Fruit fly (Drosophila melanogaster): ENCODE data around the gene alphaCOP.

The alphaCOP gene

DNA sequence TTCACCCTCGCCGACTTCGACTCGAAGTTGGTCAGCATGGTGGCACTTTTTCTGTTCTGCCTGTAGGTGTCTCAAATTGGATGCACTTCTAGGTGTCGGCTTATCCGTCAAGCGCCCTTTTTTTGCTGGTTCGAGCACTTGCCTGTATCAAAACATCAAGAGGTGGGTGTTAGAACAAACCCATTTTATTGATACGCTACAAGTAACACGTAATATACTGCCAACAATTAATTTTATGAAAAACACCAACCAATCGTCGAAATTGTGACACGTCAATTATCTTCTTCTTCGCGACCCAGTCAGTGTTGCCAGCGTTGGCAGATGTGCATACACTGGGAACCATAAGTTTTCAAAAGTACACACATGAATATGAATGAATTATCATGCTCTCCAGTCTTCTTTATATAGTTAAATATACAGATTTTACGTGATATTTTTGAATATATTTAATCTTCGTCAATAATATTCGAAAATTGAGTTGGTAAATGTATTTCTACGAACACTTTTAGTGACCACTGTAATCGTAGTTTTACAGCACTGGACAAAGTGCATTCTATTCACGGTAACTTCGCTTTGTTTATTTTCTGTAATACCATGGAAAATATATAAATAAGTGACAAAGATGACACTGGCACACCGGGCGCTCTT, at the start of gene alphaCOP, which contains the start of gene CG13919:
TSS of gene alphaCOP (minus strand) at position 280 of the 648 bp plus-strand sequence.
TSS of gene CG13919 (plus strand) at position 548 of the 648 bp plus-strand sequence.
- no peak for TF ChIP-seq insv (optimal IDR thresholded peaks at IDR 0.05)
- no peak for TF ChIP-seq psq (optimal IDR thresholded peaks at IDR 0.05)
- TF ChIP-seq Sin3A (optimal IDR thresholded peaks at IDR 0.05) = no peak
- TF ChIP-seq ttk (optimal IDR thresholded peaks at IDR 0.05) = no peak
- no peak for TF ChIP-seq Myc (optimal IDR thresholded peaks at IDR 0.05)

DNA sequence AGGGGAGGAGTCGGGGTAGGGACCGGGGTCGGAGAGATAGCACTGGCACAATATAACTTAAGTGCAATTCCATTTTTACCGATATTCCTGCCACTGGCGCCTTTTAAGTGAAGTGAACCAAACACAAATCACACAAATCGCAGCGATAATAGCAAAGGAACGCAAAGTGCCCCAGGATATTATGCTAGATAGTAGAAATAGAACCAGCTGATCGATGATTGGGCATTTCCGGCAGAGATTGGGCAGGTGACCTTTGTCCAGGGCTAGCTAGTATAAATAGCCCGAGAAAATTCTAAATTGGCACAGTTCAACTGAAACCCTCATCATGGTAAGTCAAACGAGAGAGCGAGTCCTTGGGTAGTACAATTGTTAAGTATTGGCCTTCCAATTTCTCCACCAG, 49.3 kb upstream of the alphaCOP start, which contains the start of gene CG12011:
TSS of gene CG12011 (plus strand) at position 301 of the 400 bp plus-strand sequence.
- TF ChIP-seq insv (optimal IDR thresholded peaks at IDR 0.05) (no peak), ttk (optimal IDR thresholded peaks at IDR 0.05) (no peak), psq (optimal IDR thresholded peaks at IDR 0.05) (no peak), Myc (optimal IDR thresholded peaks at IDR 0.05) (no peak), Sin3A (optimal IDR thresholded peaks at IDR 0.05) (no peak), h (optimal IDR thresholded peaks at IDR 0.05) (no peak)

DNA sequence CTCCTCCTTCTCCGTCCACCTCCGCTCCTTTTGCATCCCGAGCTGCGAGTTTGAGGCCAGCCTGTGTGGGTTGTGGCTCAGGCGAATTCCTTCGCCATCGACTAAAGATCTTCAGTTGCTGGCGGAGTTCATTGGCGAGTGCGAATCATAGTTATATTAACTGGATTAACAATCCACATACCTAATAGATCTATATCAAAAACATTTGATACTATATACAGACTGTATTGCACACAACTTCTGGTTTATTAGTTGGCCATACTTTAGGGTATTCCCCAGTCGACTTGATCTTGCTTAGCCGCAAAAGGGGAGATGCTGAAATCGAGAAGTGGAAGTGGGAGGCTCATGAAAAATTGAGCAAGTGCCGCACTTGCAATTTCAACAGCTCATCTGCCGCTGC, 47.9 kb upstream of the alphaCOP start:
- TF ChIP-seq insv (optimal IDR thresholded peaks at IDR 0.05) = no peak
- TF ChIP-seq Sin3A (optimal IDR thresholded peaks at IDR 0.05) = no peak
- TF ChIP-seq psq (optimal IDR thresholded peaks at IDR 0.05) = no peak
- no peak for TF ChIP-seq h (optimal IDR thresholded peaks at IDR 0.05)
- no peak for TF ChIP-seq Myc (optimal IDR thresholded peaks at IDR 0.05)
- TF ChIP-seq ttk (optimal IDR thresholded peaks at IDR 0.05) = no peak

DNA sequence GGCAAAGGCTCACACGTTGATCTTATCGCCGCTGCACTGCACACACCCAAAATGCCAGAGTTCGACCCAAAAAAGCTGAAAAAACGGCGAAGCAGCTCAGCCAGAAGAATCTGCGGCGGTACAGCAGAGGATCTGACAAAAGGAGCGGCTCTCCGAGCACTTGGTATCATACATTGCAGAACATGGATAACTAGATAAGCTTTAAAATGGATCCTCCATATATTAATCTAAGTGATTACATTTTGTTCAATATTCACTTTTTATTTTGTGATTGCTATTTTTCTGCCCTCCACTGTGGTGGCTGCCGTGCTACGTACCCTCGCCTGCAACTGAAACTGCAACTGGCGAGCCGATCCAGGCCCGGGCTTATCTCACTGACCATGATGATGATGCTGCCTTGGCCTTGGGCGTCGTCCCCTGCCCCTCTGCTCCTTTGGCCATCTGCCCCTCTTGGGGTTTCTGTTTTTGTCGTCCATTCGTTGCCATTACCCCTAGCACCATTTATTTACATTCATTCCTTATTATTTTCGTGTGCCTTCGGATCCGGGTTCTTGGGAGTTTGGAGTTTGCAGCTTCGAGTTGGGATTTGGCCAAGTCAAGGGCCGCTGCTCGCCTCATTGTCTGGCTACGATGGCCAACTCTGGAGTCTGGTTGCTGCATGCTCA, 47.3 kb upstream of the alphaCOP start:
- no peak for TF ChIP-seq Sin3A (optimal IDR thresholded peaks at IDR 0.05)
- no peak for TF ChIP-seq h (optimal IDR thresholded peaks at IDR 0.05)
- TF ChIP-seq psq (optimal IDR thresholded peaks at IDR 0.05) = no peak
- TF ChIP-seq insv (optimal IDR thresholded peaks at IDR 0.05) = no peak
- TF ChIP-seq ttk (optimal IDR thresholded peaks at IDR 0.05) = no peak
- no peak for TF ChIP-seq Myc (optimal IDR thresholded peaks at IDR 0.05)

DNA sequence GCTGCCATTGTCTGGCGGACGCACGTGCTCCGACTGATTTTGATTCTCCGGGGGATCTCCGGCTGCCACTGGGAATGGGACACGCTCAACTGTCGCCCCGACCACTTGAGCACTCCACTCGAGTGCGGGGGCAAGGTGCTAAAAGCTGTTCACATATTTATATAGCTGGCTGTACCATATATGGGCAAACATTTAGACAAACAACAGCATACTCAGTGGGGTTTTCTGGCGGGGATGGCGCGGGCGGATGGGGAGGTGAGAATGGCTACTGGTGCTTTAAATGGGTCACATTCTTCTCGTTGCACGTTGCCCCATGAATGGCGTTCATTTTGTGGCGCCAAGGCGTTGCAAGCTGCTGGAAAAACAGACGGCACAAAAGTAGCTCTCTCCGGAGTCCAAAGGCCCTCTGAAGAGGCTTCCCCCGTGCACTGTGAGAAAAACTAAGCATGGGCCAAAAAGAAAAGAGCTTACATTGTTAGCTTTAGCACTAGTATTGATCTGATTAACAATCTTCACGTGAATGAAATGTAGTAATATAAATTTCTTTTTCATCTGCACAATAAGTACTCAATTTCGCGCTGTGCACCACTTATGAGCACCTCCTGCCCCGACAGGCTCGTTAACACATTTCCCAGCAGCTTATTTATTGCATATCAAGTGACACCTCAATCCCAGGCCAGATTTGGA, 45.9 kb upstream of the alphaCOP start:
- TF ChIP-seq ttk (optimal IDR thresholded peaks at IDR 0.05) (no peak), psq (optimal IDR thresholded peaks at IDR 0.05) (no peak), h (optimal IDR thresholded peaks at IDR 0.05) (no peak), Sin3A (optimal IDR thresholded peaks at IDR 0.05) (no peak), insv (optimal IDR thresholded peaks at IDR 0.05) (no peak), Myc (optimal IDR thresholded peaks at IDR 0.05) (no peak)

DNA sequence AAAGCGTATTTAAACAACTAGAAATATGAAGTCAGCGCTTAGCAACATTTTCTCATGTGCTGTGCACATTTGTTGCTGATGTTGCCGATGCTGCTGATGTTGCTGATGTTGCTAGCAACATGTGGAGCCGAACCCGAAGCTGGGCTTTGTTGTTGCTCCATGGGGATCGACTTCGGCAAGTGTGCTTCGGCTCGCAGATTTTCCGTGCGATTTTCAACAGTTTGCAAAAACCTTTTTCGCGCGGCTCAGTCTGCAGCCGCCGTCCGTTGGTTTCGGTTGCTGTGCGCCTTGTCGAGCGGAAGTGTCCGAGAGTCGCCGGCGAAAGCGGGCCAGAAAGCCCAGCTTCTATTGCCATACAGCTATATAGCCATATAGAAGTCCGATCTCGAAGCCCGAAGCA, 43.6 kb upstream of the alphaCOP start:
- no peak for TF ChIP-seq Myc (optimal IDR thresholded peaks at IDR 0.05)
- no peak for TF ChIP-seq psq (optimal IDR thresholded peaks at IDR 0.05)
- TF ChIP-seq Sin3A (optimal IDR thresholded peaks at IDR 0.05) = no peak
- TF ChIP-seq h (optimal IDR thresholded peaks at IDR 0.05) = no peak
- TF ChIP-seq insv (optimal IDR thresholded peaks at IDR 0.05) = no peak
- no peak for TF ChIP-seq ttk (optimal IDR thresholded peaks at IDR 0.05)

DNA sequence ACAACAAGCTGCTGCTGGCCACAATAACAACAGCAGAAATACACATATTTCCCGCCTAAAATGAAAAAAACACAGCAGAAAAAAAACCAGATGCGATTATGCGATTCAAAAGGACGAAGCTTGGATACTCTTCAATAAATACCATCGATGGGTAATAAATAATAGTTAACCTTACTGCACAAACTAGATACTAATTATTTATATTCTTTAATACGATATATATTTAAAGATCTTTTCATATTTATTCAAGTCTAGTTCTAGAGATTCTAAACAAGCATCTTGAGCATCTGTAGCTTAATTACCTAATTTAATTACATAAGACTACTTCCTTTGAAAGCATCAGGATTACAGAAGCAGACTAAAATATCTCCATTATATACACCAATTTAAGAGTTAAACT, 43.2 kb upstream of the alphaCOP start:
- TF ChIP-seq h (optimal IDR thresholded peaks at IDR 0.05) (no peak), Sin3A (optimal IDR thresholded peaks at IDR 0.05) (no peak)

DNA sequence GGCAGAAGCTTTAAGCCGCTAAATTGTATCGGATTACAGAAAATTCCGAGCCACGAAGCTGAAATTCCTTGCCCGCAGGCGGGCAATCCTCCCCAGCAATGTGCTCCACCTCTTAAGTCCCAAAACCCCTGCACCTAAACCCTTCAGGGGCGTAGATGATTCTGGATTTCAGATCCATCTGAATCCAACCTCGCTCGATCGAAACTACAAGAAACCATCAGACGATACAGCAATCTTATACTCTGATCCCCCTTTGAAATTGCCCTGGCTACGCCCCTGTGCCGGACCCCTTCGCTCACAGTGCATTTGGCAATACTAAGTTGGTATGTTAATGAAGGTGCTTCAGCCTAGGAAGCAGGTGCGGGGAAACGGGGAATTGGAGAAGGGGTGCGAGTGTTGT, 38.1 kb upstream of the alphaCOP start:
- TF ChIP-seq Myc (optimal IDR thresholded peaks at IDR 0.05) (no peak), psq (optimal IDR thresholded peaks at IDR 0.05) (no peak), insv (optimal IDR thresholded peaks at IDR 0.05) (no peak), h (optimal IDR thresholded peaks at IDR 0.05) (no peak), Sin3A (optimal IDR thresholded peaks at IDR 0.05) (no peak)

DNA sequence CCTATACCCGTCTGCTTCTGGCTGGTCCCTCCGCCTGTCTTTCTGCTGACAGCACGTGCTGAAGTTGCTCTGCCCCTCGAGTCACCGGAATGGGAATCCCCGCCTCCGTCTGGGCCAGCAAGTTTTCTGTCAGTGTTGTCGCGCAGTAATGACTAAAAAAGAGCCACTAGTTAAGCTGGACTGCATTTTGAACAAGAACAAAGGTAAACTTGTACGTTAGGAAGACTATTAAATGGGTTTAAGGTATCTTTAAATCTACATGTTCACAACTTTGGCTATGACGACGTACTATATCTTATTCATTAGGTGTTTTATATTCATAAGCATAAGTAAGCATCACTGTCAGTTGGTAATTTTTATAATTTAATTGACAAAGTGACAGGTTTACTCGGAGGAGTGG, 34.4 kb upstream of the alphaCOP start:
- no peak for TF ChIP-seq Myc (optimal IDR thresholded peaks at IDR 0.05)
- TF ChIP-seq insv (optimal IDR thresholded peaks at IDR 0.05) = no peak

DNA sequence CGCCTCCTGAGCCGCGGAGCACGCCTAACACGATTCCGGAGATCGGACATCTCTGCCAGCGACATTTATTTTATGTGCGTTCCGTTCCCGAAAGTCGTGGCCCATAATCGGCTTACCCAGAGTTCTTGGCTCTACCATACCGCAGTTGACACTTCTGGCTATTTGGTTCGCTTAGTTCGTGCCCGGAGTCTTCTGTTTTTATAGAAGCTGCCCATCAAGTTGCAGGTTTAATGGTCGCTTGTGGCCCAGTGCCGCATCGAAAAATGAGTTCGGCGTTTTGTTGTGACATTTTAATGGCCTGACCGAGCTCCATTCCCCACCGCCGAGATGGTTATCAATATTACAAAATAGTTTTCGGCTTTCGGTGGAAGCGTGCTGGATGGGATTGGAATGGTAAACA, 31.2 kb upstream of the alphaCOP start:
- TF ChIP-seq ttk (optimal IDR thresholded peaks at IDR 0.05) (no peak), Sin3A (optimal IDR thresholded peaks at IDR 0.05) (no peak), psq (optimal IDR thresholded peaks at IDR 0.05) (no peak), Myc (optimal IDR thresholded peaks at IDR 0.05) (no peak), h (optimal IDR thresholded peaks at IDR 0.05) (no peak), insv (optimal IDR thresholded peaks at IDR 0.05) (no peak)

DNA sequence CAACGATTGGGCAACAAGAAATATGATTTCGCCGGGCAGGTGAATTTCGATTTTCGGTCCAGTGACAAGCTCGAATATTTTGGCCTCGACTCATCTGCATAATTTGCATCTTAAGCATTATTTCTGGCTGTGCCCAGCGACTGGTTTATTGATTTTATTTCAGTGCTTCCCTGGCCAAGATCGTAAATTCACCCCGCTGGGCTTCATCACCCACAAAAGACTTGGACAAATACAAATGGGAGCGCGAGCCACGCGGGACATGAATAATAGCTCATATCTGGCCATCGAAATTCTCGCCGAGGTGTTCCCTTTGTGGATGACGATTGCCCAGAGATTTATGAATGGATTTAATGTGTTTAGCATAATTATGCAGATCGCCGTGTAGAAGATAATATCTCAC, 30.2 kb upstream of the alphaCOP start:
- TF ChIP-seq h (optimal IDR thresholded peaks at IDR 0.05) (no peak), ttk (optimal IDR thresholded peaks at IDR 0.05) (no peak), psq (optimal IDR thresholded peaks at IDR 0.05) (no peak), Sin3A (optimal IDR thresholded peaks at IDR 0.05) (no peak), insv (optimal IDR thresholded peaks at IDR 0.05) (no peak), Myc (optimal IDR thresholded peaks at IDR 0.05) (no peak)

DNA sequence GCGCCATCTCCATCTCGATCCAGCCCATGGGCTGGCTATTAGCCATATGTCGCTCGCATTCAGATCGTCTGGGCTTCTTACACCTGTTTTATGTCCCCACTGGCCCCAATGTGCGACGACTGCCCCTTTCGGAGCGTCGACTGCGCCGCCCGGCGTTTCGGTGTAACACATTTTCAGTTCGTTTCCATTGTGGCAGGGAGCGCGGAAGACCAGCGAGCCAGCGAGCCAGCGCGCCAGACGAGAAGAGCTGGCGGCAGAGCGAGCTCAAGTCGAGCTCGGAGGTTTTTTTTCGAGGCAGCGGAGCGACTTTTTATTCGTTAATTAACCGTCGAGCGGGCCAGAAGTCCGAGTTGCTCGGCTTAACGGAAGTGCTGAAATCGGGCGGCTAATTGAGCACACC, 29.4 kb upstream of the alphaCOP start, which contains the start of gene CG7991:
TSS of gene CG7991 (plus strand) at position 329 of the 400 bp plus-strand sequence.
- TF ChIP-seq ttk (optimal IDR thresholded peaks at IDR 0.05) = no peak
- no peak for TF ChIP-seq psq (optimal IDR thresholded peaks at IDR 0.05)
- TF ChIP-seq Myc (optimal IDR thresholded peaks at IDR 0.05) = no peak
- no peak for TF ChIP-seq Sin3A (optimal IDR thresholded peaks at IDR 0.05)
- TF ChIP-seq insv (optimal IDR thresholded peaks at IDR 0.05) = no peak
- no peak for TF ChIP-seq h (optimal IDR thresholded peaks at IDR 0.05)

All from Kc167 (cell line).